Worm (Caenorhabditis elegans) whole organism, midembryonic: ENCODE data around the gene Y53F4B.1.

Source experiments
- cog-1 ChIP-seq: sonication (generic microtip); optimal IDR thresholded peaks from 2 replicates; lab custom pipeline; 2016; ENCODE audit warnings: missing genetic modification characterization, missing compliant biosample characterization
- flt-1 ChIP-seq: fragments of 200-800 bp; sonication (Bioruptor generic); IDR thresholded peaks from 2 replicates; pipeline ENCODE4 v1.3.6; 2022; ENCODE audit warnings: missing genetic modification characterization, missing compliant biosample characterization
- klf-2 ChIP-seq: fragments of 200-800 bp; sonication (Bioruptor generic); conservative IDR thresholded peaks from 2 replicates; pipeline ENCODE4 v1.3.6; 2022; ENCODE audit warnings: missing genetic modification reagents, missing genetic modification characterization, missing compliant biosample characterization
- med-1 ChIP-seq: sonication (generic microtip); optimal IDR thresholded peaks from 2 replicates; lab custom pipeline; 2017; ENCODE audit warnings: missing genetic modification characterization, mild to moderate bottlenecking, missing compliant biosample characterization, antibody characterized with exemption, missing genetic modification reagents; ENCODE audit not compliant: insufficient read depth
- ref-1 ChIP-seq: fragments of 200-800 bp; sonication (Bioruptor generic); conservative IDR thresholded peaks from 2 replicates; pipeline ENCODE4 v1.3.6; 2022; ENCODE audit warnings: missing genetic modification reagents, missing genetic modification characterization, missing compliant biosample characterization
- ztf-23 ChIP-seq: fragments of 200-800 bp; sonication (Bioruptor generic); IDR thresholded peaks from 2 replicates; pipeline ENCODE4 v1.3.6; 2022; ENCODE audit warnings: missing genetic modification reagents, missing genetic modification characterization, missing compliant biosample characterization

ce11 chrII:14904635-14905034, 53.4 kb downstream of the Y53F4B.1 start:
- TF ChIP-seq ref-1 (GFP tag; lab: Robert Waterston, UW) (no peak), ztf-23 (GFP tag; lab: Robert Waterston, UW) (no peak), cog-1 (tag; lab: Kevin White, UChicago) (no peak), klf-2 (GFP tag; lab: Robert Waterston, UW) (no peak), med-1 (GFP tag; lab: Kevin White, UChicago) (no peak), flt-1 (GFP tag; lab: Robert Waterston, UW) (no peak)
